Fruit fly (Drosophila melanogaster) whole organism, embryonic: ENCODE results near the gene Spt6.

ENCODE experiments used
- Abd-B ChIP-seq: fragments of 200-800 bp; sonication (Bioruptor generic); optimal IDR thresholded peaks from 2 replicates; lab custom pipeline; 2018; ENCODE audit warnings: missing biosample characterization, mild to moderate bottlenecking, missing genetic modification characterization, moderate library complexity
- Adf1 ChIP-seq: fragments of 200-800 bp; sonication (Bioruptor generic); IDR thresholded peaks from 2 replicates; pipeline ENCODE4 v1.3.6; 2022; ENCODE audit warnings: missing biosample characterization, missing genetic modification characterization
- Antp ChIP-seq: fragments of 200-800 bp; sonication (Bioruptor generic); optimal IDR thresholded peaks from 3 replicates; lab custom pipeline; 2016; ENCODE audit warnings: missing biosample characterization, missing genetic modification characterization
- Bdp1 ChIP-seq: fragments of 200-800 bp; sonication (Bioruptor generic); optimal IDR thresholded peaks from 3 replicates; lab custom pipeline; 2016; ENCODE audit warnings: missing biosample characterization, missing genetic modification characterization
- CG10147 ChIP-seq: fragments of 200-800 bp; sonication (Bioruptor generic); optimal IDR thresholded peaks from 2 replicates; lab custom pipeline; 2019; ENCODE audit warnings: missing biosample characterization, mild to moderate bottlenecking, missing genetic modification characterization, moderate library complexity
- CG10565 ChIP-seq: fragments of 200-800 bp; sonication (Bioruptor generic); optimal IDR thresholded peaks from 3 replicates; lab custom pipeline; 2016; ENCODE audit warnings: missing biosample characterization, mild to moderate bottlenecking, missing genetic modification characterization
- CG11696 ChIP-seq: fragments of 200-800 bp; sonication (Bioruptor generic); IDR thresholded peaks from 2 replicates; pipeline ENCODE4 v1.3.6; 2022; ENCODE audit warnings: missing biosample characterization, missing genetic modification characterization
- CG12769 ChIP-seq: fragments of 200-800 bp; sonication (Bioruptor generic); optimal IDR thresholded peaks from 2 replicates; lab custom pipeline; 2019; ENCODE audit warnings: missing biosample characterization, mild to moderate bottlenecking, missing genetic modification characterization, moderate library complexity
- CG1529 ChIP-seq: fragments of 200-800 bp; sonication (Bioruptor generic); optimal IDR thresholded peaks from 3 replicates; lab custom pipeline; 2018; ENCODE audit warnings: missing biosample characterization, missing genetic modification characterization
- CG1792 ChIP-seq: fragments of 200-800 bp; sonication (Bioruptor generic); optimal IDR thresholded peaks from 2 replicates; lab custom pipeline; 2016; ENCODE audit warnings: missing biosample characterization, missing genetic modification characterization
- CG2889 ChIP-seq: fragments of 200-800 bp; sonication (Bioruptor generic); IDR thresholded peaks from 3 replicates; pipeline ENCODE4 v1.3.6; 2022; ENCODE audit warnings: missing biosample characterization, missing genetic modification characterization
- CG31224 ChIP-seq: fragments of 200-800 bp; sonication (Bioruptor generic); IDR thresholded peaks from 2 replicates; pipeline ENCODE4 v1.3.6; 2022; ENCODE audit warnings: missing biosample characterization, missing genetic modification characterization
- CG32532 ChIP-seq: fragments of 200-800 bp; sonication (Bioruptor generic); IDR thresholded peaks from 2 replicates; pipeline ENCODE4 v1.3.6; 2022; ENCODE audit warnings: missing biosample characterization, missing genetic modification characterization
- CG4282 ChIP-seq: fragments of 200-800 bp; sonication (Bioruptor generic); optimal IDR thresholded peaks from 2 replicates; lab custom pipeline; 2016; ENCODE audit warnings: missing biosample characterization, missing genetic modification characterization
- CG4360 ChIP-seq: fragments of 200-800 bp; sonication (Bioruptor generic); IDR thresholded peaks from 2 replicates; pipeline ENCODE4 v1.3.6; 2022; ENCODE audit warnings: missing biosample characterization, missing genetic modification characterization
- CG7357 ChIP-seq: fragments of 200-800 bp; sonication (Bioruptor generic); IDR thresholded peaks from 3 replicates; pipeline ENCODE4 v1.3.6; 2022; ENCODE audit warnings: missing biosample characterization, missing genetic modification characterization
- CG8281 ChIP-seq: fragments of 200-800 bp; sonication (Bioruptor generic); optimal IDR thresholded peaks from 2 replicates; lab custom pipeline; 2018; ENCODE audit warnings: missing biosample characterization, mild to moderate bottlenecking, missing genetic modification characterization, moderate library complexity
- CG8478 ChIP-seq: fragments of >200 bp; optimal IDR thresholded peaks from 2 replicates; lab custom pipeline; 2018
- CG8944 ChIP-seq: fragments of 200-800 bp; sonication (Bioruptor generic); optimal IDR thresholded peaks from 3 replicates; lab custom pipeline; 2016; ENCODE audit warnings: missing biosample characterization, missing genetic modification characterization
- CHES-1-like ChIP-seq: fragments of 200-800 bp; sonication (Bioruptor generic); optimal IDR thresholded peaks from 2 replicates; lab custom pipeline; 2016; ENCODE audit warnings: missing biosample characterization, missing genetic modification characterization
- CrebB ChIP-seq: fragments of 200-800 bp; sonication (Bioruptor generic); optimal IDR thresholded peaks from 3 replicates; lab custom pipeline; 2018; ENCODE audit warnings: missing biosample characterization, mild to moderate bottlenecking, missing genetic modification characterization
- D19B ChIP-seq: fragments of 200-800 bp; sonication (Bioruptor generic); optimal IDR thresholded peaks from 2 replicates; lab custom pipeline; 2017; ENCODE audit warnings: missing biosample characterization, mild to moderate bottlenecking, missing genetic modification characterization
- ERR ChIP-seq: fragments of 200-800 bp; sonication (Bioruptor generic); optimal IDR thresholded peaks from 2 replicates; lab custom pipeline; 2016; ENCODE audit warnings: missing biosample characterization, missing genetic modification characterization
- Fer3 ChIP-seq: fragments of 200-800 bp; sonication (Bioruptor generic); optimal IDR thresholded peaks from 2 replicates; lab custom pipeline; 2018; ENCODE audit warnings: missing biosample characterization, mild to moderate bottlenecking, missing genetic modification characterization, moderate library complexity
- Hmr ChIP-seq: fragments of 200-800 bp; sonication (Bioruptor generic); optimal IDR thresholded peaks from 3 replicates; lab custom pipeline; 2017; ENCODE audit warnings: mild to moderate bottlenecking, missing biosample characterization, missing genetic modification reagents, missing genetic modification characterization
- Hr3 ChIP-seq: fragments of 200-800 bp; sonication (Bioruptor generic); optimal IDR thresholded peaks from 3 replicates; lab custom pipeline; 2016; ENCODE audit warnings: missing biosample characterization, missing genetic modification characterization
- Jarid2 ChIP-seq: fragments of 200-800 bp; sonication (Bioruptor generic); optimal IDR thresholded peaks from 3 replicates; lab custom pipeline; 2017; ENCODE audit warnings: mild to moderate bottlenecking, missing biosample characterization, missing genetic modification reagents, missing genetic modification characterization
- NFAT ChIP-seq: fragments of 200-800 bp; sonication (Bioruptor generic); IDR thresholded peaks from 2 replicates; pipeline ENCODE4 v1.3.6; 2022; ENCODE audit warnings: missing biosample characterization, missing genetic modification characterization
- PHDP ChIP-seq: fragments of 200-800 bp; sonication (Bioruptor generic); optimal IDR thresholded peaks from 3 replicates; lab custom pipeline; 2018; ENCODE audit warnings: missing biosample characterization, mild to moderate bottlenecking, missing genetic modification characterization, moderate library complexity
- Sin3A ChIP-seq: fragments of >200 bp; optimal IDR thresholded peaks from 2 replicates; lab custom pipeline; 2018
- Sry-β ChIP-seq: fragments of 200-800 bp; sonication (Bioruptor generic); optimal IDR thresholded peaks from 2 replicates; lab custom pipeline; 2018; ENCODE audit warnings: missing biosample characterization, mild to moderate bottlenecking, missing genetic modification characterization, moderate library complexity
- Xbp1 ChIP-seq: fragments of 200-800 bp; sonication (Bioruptor generic); optimal IDR thresholded peaks from 3 replicates; lab custom pipeline; 2016; ENCODE audit warnings: missing biosample characterization, mild to moderate bottlenecking, missing genetic modification characterization
- bcd ChIP-seq: fragments of 200-800 bp; sonication (Bioruptor generic); optimal IDR thresholded peaks from 2 replicates; lab custom pipeline; 2017; ENCODE audit warnings: missing biosample characterization, mild to moderate bottlenecking, missing genetic modification characterization
- cas ChIP-seq: fragments of 200-800 bp; sonication (Bioruptor generic); IDR thresholded peaks from 2 replicates; pipeline ENCODE4 v1.3.6; 2022; ENCODE audit warnings: missing biosample characterization, missing genetic modification characterization
- corto ChIP-seq: fragments of 200-800 bp; sonication (Bioruptor generic); optimal IDR thresholded peaks from 2 replicates; lab custom pipeline; 2016; ENCODE audit warnings: missing biosample characterization, mild to moderate bottlenecking, missing genetic modification characterization, moderate library complexity
- cwo ChIP-seq: fragments of 200-800 bp; sonication (Bioruptor generic); optimal IDR thresholded peaks from 3 replicates; lab custom pipeline; 2017; ENCODE audit warnings: missing biosample characterization, missing genetic modification characterization, mild to moderate bottlenecking, moderate library complexity, missing genetic modification reagents
- dmrt11E ChIP-seq: fragments of 200-800 bp; sonication (Bioruptor generic); optimal IDR thresholded peaks from 3 replicates; lab custom pipeline; 2018; ENCODE audit warnings: missing biosample characterization, mild to moderate bottlenecking, missing genetic modification characterization, moderate library complexity
- en ChIP-seq: fragments of 200-800 bp; sonication (Bioruptor generic); optimal IDR thresholded peaks from 2 replicates; lab custom pipeline; 2016; ENCODE audit warnings: missing biosample characterization, missing genetic modification characterization
- fru ChIP-seq: fragments of >200 bp; optimal IDR thresholded peaks from 2 replicates; lab custom pipeline; 2017
- fu2 ChIP-seq: fragments of 200-800 bp; sonication (Bioruptor generic); optimal IDR thresholded peaks from 2 replicates; lab custom pipeline; 2016; ENCODE audit warnings: missing biosample characterization, missing genetic modification characterization
- gsb-n ChIP-seq: fragments of 200-800 bp; sonication (Bioruptor generic); optimal IDR thresholded peaks from 3 replicates; lab custom pipeline; 2018; ENCODE audit warnings: missing biosample characterization, mild to moderate bottlenecking, missing genetic modification characterization
- lov ChIP-seq, 2 experiments: fragments of 200-800 bp in 1 of 2; fragments of >200 bp in 1 of 2; sonication (Bioruptor generic) in 1 of 2; IDR thresholded peaks in 1 of 2; optimal IDR thresholded peaks in 1 of 2; 2 replicates in 1 of 2; 3 replicates in 1 of 2; pipeline versions ENCODE4 v1.3.6 to Lab custom; 2017 to 2022; ENCODE audit warnings: missing biosample characterization in 1 of 2, missing genetic modification characterization in 1 of 2
- nom ChIP-seq: fragments of 200-800 bp; sonication (Bioruptor generic); optimal IDR thresholded peaks from 2 replicates; lab custom pipeline; 2017; ENCODE audit warnings: missing biosample characterization, missing genetic modification characterization, mild to moderate bottlenecking, moderate library complexity, missing genetic modification reagents
- org-1 ChIP-seq: fragments of 200-800 bp; sonication (Bioruptor generic); optimal IDR thresholded peaks from 2 replicates; lab custom pipeline; 2017; ENCODE audit warnings: missing biosample characterization, missing genetic modification characterization
- rib ChIP-seq: fragments of 200-800 bp; sonication (Bioruptor generic); IDR thresholded peaks from 2 replicates; pipeline ENCODE4 v1.3.6; 2022; ENCODE audit warnings: missing biosample characterization, missing genetic modification characterization
- run ChIP-seq: fragments of 200-800 bp; sonication (Bioruptor generic); optimal IDR thresholded peaks from 3 replicates; lab custom pipeline; 2018; ENCODE audit warnings: missing biosample characterization, mild to moderate bottlenecking, missing genetic modification characterization
- sob ChIP-seq: fragments of 200-800 bp; sonication (Bioruptor generic); IDR thresholded peaks from 2 replicates; pipeline ENCODE4 v1.3.6; 2022; ENCODE audit warnings: missing biosample characterization, missing genetic modification characterization
- tgo ChIP-seq: fragments of 200-800 bp; sonication (Bioruptor generic); IDR thresholded peaks from 3 replicates; pipeline ENCODE4 v1.3.6; 2022; ENCODE audit warnings: missing biosample characterization, missing genetic modification characterization
- wek ChIP-seq: fragments of 200-800 bp; sonication (Bioruptor generic); optimal IDR thresholded peaks from 3 replicates; lab custom pipeline; 2018; ENCODE audit warnings: missing biosample characterization, mild to moderate bottlenecking, missing genetic modification characterization, moderate library complexity
- wor ChIP-seq: fragments of 200-800 bp; sonication (Bioruptor generic); IDR thresholded peaks from 2 replicates; pipeline ENCODE4 v1.3.6; 2022; ENCODE audit warnings: missing biosample characterization, missing genetic modification characterization
- zfh2 ChIP-seq: fragments of 200-800 bp; sonication (Bioruptor generic); optimal IDR thresholded peaks from 2 replicates; lab custom pipeline; 2016; ENCODE audit warnings: missing biosample characterization, missing genetic modification characterization

The Spt6 gene

dm6 chrX:6316858-6317474 is 49.4 kb downstream of the Spt6 start (continued):
- TF ChIP-seq CG7357 (GFP tag; lab: Robert Waterston, UW) (0 out of 3 replicates have a peak, but pooled peaks have one; percentile 38), Xbp1 (GFP tag; lab: Kevin White, UChicago) (peak; percentile 38), CG1529 (GFP tag; lab: Kevin White, UChicago) (peak; percentile 0), CG32532 (GFP tag; lab: Robert Waterston, UW) (peak; percentile 77), Antp (GFP tag; lab: Kevin White, UChicago) (peak; percentile 5), fru (lab: Kevin White, UChicago) (no peak), CG8281 (tag; lab: Kevin White, UChicago) (no peak), Jarid2 (GFP tag; lab: Kevin White, UChicago) (no peak), Fer3 (tag; lab: Kevin White, UChicago) (peak; percentile 70), run (tag; lab: Kevin White, UChicago) (no peak), sob (GFP tag; lab: Robert Waterston, UW) (peak; percentile 74), tgo (peak; percentile 65), NFAT (GFP tag; lab: Robert Waterston, UW) (peak; percentile 66; the same call in 1 of the 2 replicates), Sry-β (GFP tag; lab: Kevin White, UChicago) (no peak), wor (GFP tag; lab: Robert Waterston, UW) (peak; percentile 45), CG10565 (no peak), CG8478 (lab: Kevin White, UChicago) (no peak), Hmr (GFP tag; lab: Kevin White, UChicago) (peak; percentile 85), fu2 (GFP tag; lab: Kevin White, UChicago) (peak; percentile 28), nom (GFP tag; lab: Kevin White, UChicago) (no peak), org-1 (GFP tag; lab: Kevin White, UChicago) (peak; percentile 73), CG12769 (tag; lab: Kevin White, UChicago) (peak; percentile 83), zfh2 (GFP tag; lab: Kevin White, UChicago) (peak; percentile 26), CG2889 (GFP tag; lab: Robert Waterston, UW) (peak; percentile 58; the same call in 1 of the 3 replicates), lov (optimal IDR thresholded peaks at IDR 0.05; lab: Kevin White, UChicago) (no peak), lov (GFP tag; IDR thresholded peaks at IDR 0.05; lab: Robert Waterston, UW) (no peak), bcd (peak; percentile 46), Bdp1 (no peak), CG10147 (GFP tag; lab: Kevin White, UChicago) (peak; percentile 64), PHDP (tag; lab: Kevin White, UChicago) (peak; percentile 67), CHES-1-like (GFP tag; lab: Kevin White, UChicago) (peak; percentile 29), CG4282 (GFP tag; lab: Kevin White, UChicago) (no peak), Adf1 (GFP tag; lab: Robert Waterston, UW) (peak; percentile 18; the same call in 1 of the 2 replicates), Abd-B (peak; percentile 32), cwo (GFP tag; lab: Kevin White, UChicago) (peak; percentile 73), wek (GFP tag; lab: Kevin White, UChicago) (no peak), CG1792 (no peak), dmrt11E (tag; lab: Kevin White, UChicago) (no peak), Sin3A (lab: Kevin White, UChicago) (no peak), CG8944 (GFP tag; lab: Kevin White, UChicago) (peak; percentile 36), CG4360 (no peak), CG11696 (GFP tag; lab: Robert Waterston, UW) (peak; percentile 72), CrebB (peak; percentile 20), Hr3 (GFP tag; lab: Kevin White, UChicago) (peak; percentile 28), ERR (no peak), corto (no peak), CG31224 (GFP tag; lab: Robert Waterston, UW) (peak; percentile 57; the same call in 1 of the 2 replicates), gsb-n (tag; lab: Kevin White, UChicago) (no peak), D19B (GFP tag; lab: Kevin White, UChicago) (peak; percentile 52), rib (GFP tag; lab: Robert Waterston, UW) (no peak), en (GFP tag; lab: Kevin White, UChicago) (no peak), cas (GFP tag; lab: Robert Waterston, UW) (no peak)
